Worm (Caenorhabditis elegans) whole organism, L3 larva: ENCODE measurements around the gene ech-4.
A peak's percentile ranks its signal among the peaks of the same experiment; 100 is the strongest.

ENCODE experiments used
- R02D3.7 ChIP-seq: fragments of 150-350 bp; optimal IDR thresholded peaks from 2 replicates; lab custom pipeline; 2014; ENCODE audit warnings: missing biosample characterization, missing genetic modification characterization
- ama-1 ChIP-seq: fragments of 150-350 bp; optimal IDR thresholded peaks from 2 replicates; lab custom pipeline; 2018
- ceh-16 ChIP-seq: sonication (generic microtip); optimal IDR thresholded peaks from 2 replicates; lab custom pipeline; 2017; ENCODE audit warnings: missing biosample characterization, missing genetic modification characterization
- ceh-28 ChIP-seq: fragments of 150-350 bp; optimal IDR thresholded peaks from 2 replicates; lab custom pipeline; 2014; ENCODE audit warnings: missing biosample characterization, missing genetic modification reagents, missing genetic modification characterization
- ceh-82 ChIP-seq: fragments of 150-350 bp; optimal IDR thresholded peaks from 2 replicates; lab custom pipeline; 2014; ENCODE audit warnings: missing biosample characterization, missing genetic modification characterization
- ceh-9 ChIP-seq: sonication (generic microtip); optimal IDR thresholded peaks from 2 replicates; lab custom pipeline; 2018; ENCODE audit warnings: missing biosample characterization, missing genetic modification characterization
- daf-12 ChIP-seq: fragments of 150-350 bp; optimal IDR thresholded peaks from 2 replicates; lab custom pipeline; 2014; ENCODE audit warnings: missing biosample characterization, missing genetic modification reagents, missing genetic modification characterization
- egl-27 ChIP-seq: sonication (generic microtip); optimal IDR thresholded peaks from 4 replicates; lab custom pipeline; 2017; ENCODE audit warnings: missing biosample characterization, missing genetic modification reagents, missing genetic modification characterization
- elt-2 ChIP-seq: sonication (generic microtip); optimal IDR thresholded peaks from 2 replicates; lab custom pipeline; 2016; ENCODE audit warnings: missing genetic modification reagents, mild to moderate bottlenecking, missing genetic modification characterization, missing compliant biosample characterization
- elt-3 ChIP-seq, 3 experiments: fragments of 150-350 bp in 1 of 3; sonication (generic microtip) in 2 of 3; optimal IDR thresholded peaks; 2 replicates in 2 of 3; 4 replicates in 1 of 3; lab custom pipeline; 2014 to 2017; ENCODE audit warnings: missing biosample characterization in 3 of 3, missing genetic modification characterization in 3 of 3
- eor-1 ChIP-seq, 2 experiments: fragments of 150-350 bp; optimal IDR thresholded peaks; 2 replicates each; lab custom pipeline; 2014 to 2018; ENCODE audit warnings: missing biosample characterization in 2 of 2, missing genetic modification characterization in 2 of 2
- fkh-10 ChIP-seq: sonication (generic microtip); optimal IDR thresholded peaks from 2 replicates; lab custom pipeline; 2017; ENCODE audit warnings: missing biosample characterization, missing genetic modification reagents, missing genetic modification characterization
- fos-1 ChIP-seq: fragments of 150-350 bp; optimal IDR thresholded peaks from 2 replicates; lab custom pipeline; 2014; ENCODE audit warnings: missing biosample characterization, missing genetic modification characterization
- hmg-11 ChIP-seq: sonication (generic microtip); optimal IDR thresholded peaks from 2 replicates; lab custom pipeline; 2016; ENCODE audit warnings: missing genetic modification characterization, missing compliant biosample characterization
- lin-15B ChIP-seq: fragments of 150-350 bp; optimal IDR thresholded peaks from 2 replicates; lab custom pipeline; 2014; ENCODE audit warnings: missing biosample characterization, missing genetic modification characterization
- lin-39 ChIP-seq: fragments of 150-350 bp; optimal IDR thresholded peaks from 2 replicates; lab custom pipeline; 2018; ENCODE audit warnings: missing biosample characterization, missing genetic modification reagents, missing genetic modification characterization
- lsy-12 ChIP-seq: sonication (generic microtip); optimal IDR thresholded peaks from 2 replicates; lab custom pipeline; 2016; ENCODE audit warnings: mild to moderate bottlenecking, missing genetic modification characterization, missing compliant biosample characterization
- mdl-1 ChIP-seq: fragments of 150-350 bp; optimal IDR thresholded peaks from 2 replicates; lab custom pipeline; 2014; ENCODE audit warnings: missing biosample characterization, missing genetic modification characterization
- mml-1 ChIP-seq: fragments of 150-350 bp; sonication (generic microtip); optimal IDR thresholded peaks from 3 replicates; lab custom pipeline; 2014; ENCODE audit warnings: missing biosample characterization, missing genetic modification characterization
- nfya-1 ChIP-seq: sonication (generic microtip); optimal IDR thresholded peaks from 2 replicates; lab custom pipeline; 2017; ENCODE audit warnings: missing genetic modification characterization, mild to moderate bottlenecking, missing compliant biosample characterization, antibody characterized with exemption, moderate library complexity; ENCODE audit not compliant: insufficient read depth
- nhr-11 ChIP-seq: fragments of 150-350 bp; optimal IDR thresholded peaks from 2 replicates; lab custom pipeline; 2014; ENCODE audit warnings: missing biosample characterization, missing genetic modification characterization
- nhr-12 ChIP-seq: fragments of 150-350 bp; optimal IDR thresholded peaks from 2 replicates; lab custom pipeline; 2014; ENCODE audit warnings: missing biosample characterization, missing genetic modification characterization
- nhr-23 ChIP-seq: fragments of 150-350 bp; optimal IDR thresholded peaks from 2 replicates; lab custom pipeline; 2014; ENCODE audit warnings: missing biosample characterization, missing genetic modification reagents, missing genetic modification characterization
- nhr-25 ChIP-seq: sonication (generic microtip); optimal IDR thresholded peaks from 2 replicates; lab custom pipeline; 2017; ENCODE audit warnings: missing biosample characterization, missing genetic modification characterization
- nhr-43 ChIP-seq: sonication (generic microtip); optimal IDR thresholded peaks from 2 replicates; lab custom pipeline; 2016; ENCODE audit warnings: mild to moderate bottlenecking, missing genetic modification characterization, missing compliant biosample characterization; ENCODE audit not compliant: poor library complexity, severe bottlenecking
- nhr-67 ChIP-seq: fragments of 150-350 bp; optimal IDR thresholded peaks from 2 replicates; lab custom pipeline; 2014; ENCODE audit warnings: missing biosample characterization, missing genetic modification characterization
- nhr-76 ChIP-seq: fragments of 150-350 bp; sonication (generic microtip); optimal IDR thresholded peaks from 5 replicates; lab custom pipeline; 2014; ENCODE audit warnings: missing biosample characterization, missing genetic modification characterization
- nhr-77 ChIP-seq: fragments of 150-350 bp; optimal IDR thresholded peaks from 2 replicates; lab custom pipeline; 2014; ENCODE audit warnings: missing biosample characterization, missing genetic modification characterization
- pqm-1 ChIP-seq: fragments of 150-350 bp; optimal IDR thresholded peaks from 2 replicates; lab custom pipeline; 2017; ENCODE audit warnings: missing biosample characterization, missing genetic modification characterization, inconsistent platforms
- sea-2 ChIP-seq: fragments of 150-350 bp; sonication (generic microtip); optimal IDR thresholded peaks from 4 replicates; lab custom pipeline; 2014; ENCODE audit warnings: missing biosample characterization, missing genetic modification reagents, missing genetic modification characterization
- snpc-4 ChIP-seq: fragments of 150-350 bp; optimal IDR thresholded peaks from 2 replicates; lab custom pipeline; 2014; ENCODE audit warnings: missing biosample characterization, missing genetic modification characterization
- tbx-2 ChIP-seq: sonication (generic microtip); optimal IDR thresholded peaks from 2 replicates; lab custom pipeline; 2016; ENCODE audit warnings: mild to moderate bottlenecking, missing genetic modification characterization, missing compliant biosample characterization
- unc-62 ChIP-seq: fragments of 150-350 bp; sonication (generic microtip); optimal IDR thresholded peaks from 4 replicates; lab custom pipeline; 2014; ENCODE audit warnings: missing biosample characterization, missing genetic modification reagents, missing genetic modification characterization
- ztf-11 ChIP-seq: fragments of 150-350 bp; optimal IDR thresholded peaks from 2 replicates; lab custom pipeline; 2014; ENCODE audit warnings: missing biosample characterization, missing genetic modification characterization
- ztf-4 ChIP-seq: fragments of 150-350 bp; optimal IDR thresholded peaks from 2 replicates; lab custom pipeline; 2014; ENCODE audit warnings: missing biosample characterization, missing genetic modification characterization

ech-4 gene

ce11 chrII:10784780-10785463 lies 35.9 kb upstream of the ech-4 start, which contains the start of gene cdl-1 (continued):
- TF ChIP-seq mdl-1 = no peak
- no peak for TF ChIP-seq ceh-16
- no peak for TF ChIP-seq nhr-76 (tag; lab: Kevin White, UChicago)
- no peak for TF ChIP-seq eor-1 (tag; optimal IDR thresholded peaks at IDR 0.05; lab: Kevin White, UChicago)
- no peak for TF ChIP-seq egl-27 (tag; lab: Kevin White, UChicago)
- no peak for TF ChIP-seq ceh-9 (tag; lab: Kevin White, UChicago)
- no peak for TF ChIP-seq ztf-11 (tag; lab: Kevin White, UChicago)
- no peak for TF ChIP-seq ceh-82 (tag; lab: Kevin White, UChicago)
- TF ChIP-seq nfya-1 (tag; lab: Kevin White, UChicago) = peak; percentile 69
- peak; percentile 12 for TF ChIP-seq pqm-1
- TF ChIP-seq nhr-23 (tag; lab: Kevin White, UChicago) = peak; percentile 73
- no peak for TF ChIP-seq mml-1 (tag; lab: Kevin White, UChicago)
- no peak for TF ChIP-seq ama-1 (lab: Kevin White, UChicago)
- TF ChIP-seq nhr-77 = no peak
- no peak for TF ChIP-seq nhr-11
- TF ChIP-seq fkh-10 (GFP tag; lab: Kevin White, UChicago) = no peak

- TF ChIP-seq nhr-12 (tag; lab: Kevin White, UChicago) = no peak
- no peak for TF ChIP-seq ceh-28 (tag; lab: Kevin White, UChicago)
- no peak for TF ChIP-seq tbx-2 (tag; lab: Kevin White, UChicago)
- no peak for TF ChIP-seq fos-1
- TF ChIP-seq elt-3 (tag; optimal IDR thresholded peaks at IDR 0.05; lab: Kevin White, UChicago) = no peak
- no peak for TF ChIP-seq lin-39 (tag; lab: Kevin White, UChicago)
- TF ChIP-seq ceh-16 = no peak
- TF ChIP-seq unc-62 (GFP tag; lab: Kevin White, UChicago) = no peak
- no peak for TF ChIP-seq ama-1 (lab: Kevin White, UChicago)
- no peak for TF ChIP-seq lsy-12 (tag; lab: Kevin White, UChicago)
- no peak for TF ChIP-seq egl-27 (tag; lab: Kevin White, UChicago)
- no peak for TF ChIP-seq nhr-23 (tag; lab: Kevin White, UChicago)
- TF ChIP-seq mml-1 (tag; lab: Kevin White, UChicago) = no peak
- no peak for TF ChIP-seq nhr-43 (tag; lab: Kevin White, UChicago)
- no peak for TF ChIP-seq mdl-1
- TF ChIP-seq hmg-11 = no peak
- TF ChIP-seq ztf-11 (tag; lab: Kevin White, UChicago) = no peak
- no peak for TF ChIP-seq pqm-1
- TF ChIP-seq R02D3.7 = no peak
- TF ChIP-seq nhr-67 (tag; lab: Kevin White, UChicago) = no peak
- TF ChIP-seq, all 47 proteins: peak for 0
Observed at ce11 chrII:10787240-10787639, 33.6 kb upstream of the ech-4 start, which contains the start of gene tag-209. Gene tag-209, plus strand, starts transcription at chrII:10787312.

ce11 chrII:10792611-10793010 lies 28.2 kb upstream of the ech-4 start:
- TF ChIP-seq elt-2 (tag; lab: Kevin White, UChicago) (no peak), fkh-10 (GFP tag; lab: Kevin White, UChicago) (no peak), ama-1 (lab: Kevin White, UChicago) (no peak), ceh-28 (tag; lab: Kevin White, UChicago) (no peak), lin-39 (tag; lab: Kevin White, UChicago) (no peak), nhr-11 (no peak), nhr-25 (tag; lab: Kevin White, UChicago) (no peak), ztf-4 (tag; lab: Kevin White, UChicago) (no peak), nhr-43 (tag; lab: Kevin White, UChicago) (no peak), lin-15B (no peak), ceh-9 (tag; lab: Kevin White, UChicago) (no peak), mml-1 (tag; lab: Kevin White, UChicago) (no peak), sea-2 (GFP tag; lab: Kevin White, UChicago) (no peak), daf-12 (tag; lab: Kevin White, UChicago) (no peak), elt-3 (tag; optimal IDR thresholded peaks at IDR 0.05; lab: Kevin White, UChicago) (no peak)

- TF ChIP-seq snpc-4 (tag; lab: Kevin White, UChicago) = no peak
- TF ChIP-seq nhr-12 (tag; lab: Kevin White, UChicago) = no peak
Observed at ce11 chrII:10793393-10793792, 27.4 kb upstream of the ech-4 start, which contains the start of gene vps-11. Gene vps-11, minus strand, starts transcription at chrII:10793493.
